Worm (Caenorhabditis elegans): ENCODE measurements around the gene drd-5.

DNA sequence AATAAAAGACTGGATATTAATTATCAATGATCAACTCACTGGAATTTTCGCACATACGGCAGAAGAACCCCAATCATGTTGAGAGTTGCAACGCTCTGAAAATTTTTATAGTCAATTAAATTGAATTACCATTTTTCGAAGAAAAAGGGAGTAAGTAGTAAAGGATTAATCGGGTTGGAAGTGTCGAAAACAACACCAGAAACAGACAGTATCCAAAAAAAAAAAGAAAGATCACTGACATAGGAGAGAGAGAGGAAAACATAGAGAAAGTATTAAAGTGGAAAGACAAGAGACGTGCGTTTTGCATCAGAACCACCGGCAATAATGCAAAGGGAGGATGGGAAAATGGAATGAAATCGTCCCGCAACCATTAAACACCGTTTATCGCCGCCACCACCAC lies 43.8 kb downstream of the drd-5 start, which contains the start of gene inx-5:
- TF ChIP-seq lin-13 (GFP tag; optimal IDR thresholded peaks at IDR 0.05) (no peak), mdl-1 (tag; optimal IDR thresholded peaks at IDR 0.05) (no peak), ceh-28 (tag; optimal IDR thresholded peaks at IDR 0.05) (no peak)

All from whole organism, L4 larva.